Fruit fly (Drosophila melanogaster) whole organism, embryonic: ENCODE measurements around the gene CG44158.

Experiments used
- CG10209 ChIP-seq: fragments of 200-800 bp; sonication (Bioruptor generic); optimal IDR thresholded peaks from 3 replicates; lab custom pipeline; 2017; ENCODE audit warnings: missing biosample characterization, mild to moderate bottlenecking, missing genetic modification characterization, missing genetic modification reagents
- CG10431 ChIP-seq: fragments of 200-800 bp; sonication (Bioruptor generic); optimal IDR thresholded peaks from 3 replicates; lab custom pipeline; 2018; ENCODE audit warnings: missing biosample characterization, mild to moderate bottlenecking, missing genetic modification characterization
- CG10979 ChIP-seq: fragments of 200-800 bp; sonication (Bioruptor generic); optimal IDR thresholded peaks from 2 replicates; lab custom pipeline; 2018; ENCODE audit warnings: missing biosample characterization, mild to moderate bottlenecking, missing genetic modification characterization, moderate library complexity
- CG11504 ChIP-seq: fragments of 200-800 bp; sonication (Bioruptor generic); optimal IDR thresholded peaks from 3 replicates; lab custom pipeline; 2019; ENCODE audit warnings: missing biosample characterization, mild to moderate bottlenecking, missing genetic modification characterization, moderate library complexity
- CG1233 ChIP-seq: fragments of 200-800 bp; sonication (Bioruptor generic); optimal IDR thresholded peaks from 4 replicates; lab custom pipeline; 2018; ENCODE audit warnings: missing biosample characterization, mild to moderate bottlenecking, missing genetic modification characterization
- CG13296 ChIP-seq: fragments of 200-800 bp; sonication (Bioruptor generic); optimal IDR thresholded peaks from 3 replicates; lab custom pipeline; 2018; ENCODE audit warnings: missing biosample characterization, mild to moderate bottlenecking, missing genetic modification characterization
- CG13424 ChIP-seq: fragments of 200-800 bp; sonication (Bioruptor generic); optimal IDR thresholded peaks from 2 replicates; lab custom pipeline; 2019; ENCODE audit warnings: missing biosample characterization, mild to moderate bottlenecking, missing genetic modification characterization, moderate library complexity
- CG14050 ChIP-seq: fragments of 200-800 bp; sonication (Bioruptor generic); IDR thresholded peaks from 3 replicates; pipeline ENCODE4 v1.3.6; 2022; ENCODE audit warnings: missing biosample characterization, missing genetic modification characterization
- CG14441 ChIP-seq: fragments of 200-800 bp; sonication (Bioruptor generic); IDR thresholded peaks from 2 replicates; pipeline ENCODE4 v1.3.6; 2022; ENCODE audit warnings: missing biosample characterization, missing genetic modification characterization
- CG14710 ChIP-seq: fragments of 200-800 bp; sonication (Bioruptor generic); optimal IDR thresholded peaks from 3 replicates; lab custom pipeline; 2019; ENCODE audit warnings: missing biosample characterization, mild to moderate bottlenecking, missing genetic modification characterization, moderate library complexity
- CG17186 ChIP-seq: fragments of 200-800 bp; sonication (Bioruptor generic); optimal IDR thresholded peaks from 3 replicates; lab custom pipeline; 2017; ENCODE audit warnings: missing biosample characterization, missing genetic modification reagents, missing genetic modification characterization
- CG18599 ChIP-seq: fragments of 200-800 bp; sonication (Bioruptor generic); optimal IDR thresholded peaks from 3 replicates; lab custom pipeline; 2017; ENCODE audit warnings: missing biosample characterization, missing genetic modification characterization, mild to moderate bottlenecking, moderate library complexity, missing genetic modification reagents
- CG2678 ChIP-seq: fragments of 200-800 bp; sonication (Bioruptor generic); optimal IDR thresholded peaks from 3 replicates; lab custom pipeline; 2019; ENCODE audit warnings: missing biosample characterization, mild to moderate bottlenecking, missing genetic modification characterization, moderate library complexity
- CG30431 ChIP-seq: fragments of 200-800 bp; sonication (Bioruptor generic); optimal IDR thresholded peaks from 2 replicates; lab custom pipeline; 2017; ENCODE audit warnings: missing biosample characterization, missing genetic modification characterization
- CG5180 ChIP-seq: fragments of 200-800 bp; sonication (Bioruptor generic); optimal IDR thresholded peaks from 3 replicates; lab custom pipeline; 2017; ENCODE audit warnings: missing biosample characterization, missing genetic modification characterization, mild to moderate bottlenecking, moderate library complexity, missing genetic modification reagents
- CG6175 ChIP-seq: fragments of 200-800 bp; sonication (Bioruptor generic); IDR thresholded peaks from 3 replicates; pipeline ENCODE4 v1.3.6; 2022; ENCODE audit warnings: missing biosample characterization, missing genetic modification characterization
- CG6689 ChIP-seq: fragments of 200-800 bp; sonication (Bioruptor generic); IDR thresholded peaks from 2 replicates; pipeline ENCODE4 v1.3.6; 2022; ENCODE audit warnings: missing biosample characterization, missing genetic modification characterization
- CG7556 ChIP-seq: fragments of 200-800 bp; sonication (Bioruptor generic); optimal IDR thresholded peaks from 2 replicates; lab custom pipeline; 2017; ENCODE audit warnings: missing biosample characterization, mild to moderate bottlenecking, missing genetic modification characterization
- CG8478 ChIP-seq: fragments of >200 bp; optimal IDR thresholded peaks from 2 replicates; lab custom pipeline; 2018
- CG9932 ChIP-seq: fragments of 200-800 bp; sonication (Bioruptor generic); IDR thresholded peaks from 2 replicates; pipeline ENCODE4 v1.3.6; 2022; ENCODE audit warnings: missing biosample characterization, missing genetic modification characterization
- D19B ChIP-seq: fragments of 200-800 bp; sonication (Bioruptor generic); optimal IDR thresholded peaks from 2 replicates; lab custom pipeline; 2017; ENCODE audit warnings: missing biosample characterization, mild to moderate bottlenecking, missing genetic modification characterization
- Doc3 ChIP-seq: fragments of 200-800 bp; sonication (Bioruptor generic); IDR thresholded peaks from 3 replicates; pipeline ENCODE4 v1.3.6; 2022; ENCODE audit warnings: missing biosample characterization, missing genetic modification characterization; ENCODE audit not compliant: partially characterized antibody
- E2f2 ChIP-seq: fragments of 200-800 bp; sonication (Bioruptor generic); IDR thresholded peaks from 2 replicates; pipeline ENCODE4 v1.3.6; 2022; ENCODE audit warnings: missing biosample characterization, missing genetic modification characterization
- HLH54F ChIP-seq: fragments of 200-800 bp; sonication (Bioruptor generic); optimal IDR thresholded peaks from 3 replicates; lab custom pipeline; 2016; ENCODE audit warnings: missing biosample characterization, missing genetic modification characterization
- Ravus ChIP-seq: fragments of 200-800 bp; sonication (Bioruptor generic); IDR thresholded peaks from 2 replicates; pipeline ENCODE4 v1.3.6; 2022; ENCODE audit warnings: missing biosample characterization, missing genetic modification characterization
- Rfx ChIP-seq: fragments of 200-800 bp; sonication (Bioruptor generic); IDR thresholded peaks from 2 replicates; pipeline ENCODE4 v1.3.6; 2022; ENCODE audit warnings: missing biosample characterization, missing genetic modification characterization
- Scr ChIP-seq: fragments of 200-800 bp; sonication (Bioruptor generic); IDR thresholded peaks from 2 replicates; pipeline ENCODE4 v1.3.6; 2022; ENCODE audit warnings: missing biosample characterization, missing genetic modification characterization; ENCODE audit not compliant: partially characterized antibody
- Taf1 ChIP-seq: fragments of 200-800 bp; sonication (Bioruptor generic); IDR thresholded peaks from 2 replicates; pipeline ENCODE4 v1.3.6; 2022; ENCODE audit warnings: missing biosample characterization, missing genetic modification characterization
- Xrp1 ChIP-seq: fragments of 200-800 bp; sonication (Bioruptor generic); IDR thresholded peaks from 2 replicates; pipeline ENCODE4 v1.3.6; 2022; ENCODE audit warnings: missing biosample characterization, missing genetic modification characterization
- cas ChIP-seq: fragments of 200-800 bp; sonication (Bioruptor generic); IDR thresholded peaks from 2 replicates; pipeline ENCODE4 v1.3.6; 2022; ENCODE audit warnings: missing biosample characterization, missing genetic modification characterization
- cwo ChIP-seq: fragments of 200-800 bp; sonication (Bioruptor generic); optimal IDR thresholded peaks from 3 replicates; lab custom pipeline; 2017; ENCODE audit warnings: missing biosample characterization, missing genetic modification characterization, mild to moderate bottlenecking, moderate library complexity, missing genetic modification reagents
- fd102C ChIP-seq: fragments of 200-800 bp; sonication (Bioruptor generic); optimal IDR thresholded peaks from 2 replicates; lab custom pipeline; 2018; ENCODE audit warnings: missing biosample characterization, mild to moderate bottlenecking, missing genetic modification characterization, moderate library complexity
- ftz-f1 ChIP-seq: fragments of 200-800 bp; sonication (Bioruptor generic); optimal IDR thresholded peaks from 2 replicates; lab custom pipeline; 2016; ENCODE audit warnings: missing biosample characterization, missing genetic modification characterization
- gfzf ChIP-seq: fragments of 200-800 bp; sonication (Bioruptor generic); optimal IDR thresholded peaks from 2 replicates; lab custom pipeline; 2016; ENCODE audit warnings: missing biosample characterization, mild to moderate bottlenecking, missing genetic modification characterization, moderate library complexity
- grau ChIP-seq: fragments of 200-800 bp; optimal IDR thresholded peaks from 3 replicates; lab custom pipeline; 2019; ENCODE audit warnings: missing biosample characterization, mild to moderate bottlenecking, missing genetic modification characterization, moderate library complexity
- her ChIP-seq: fragments of 200-800 bp; sonication (Bioruptor generic); optimal IDR thresholded peaks from 2 replicates; lab custom pipeline; 2016; ENCODE audit warnings: missing biosample characterization, missing genetic modification characterization
- lmd ChIP-seq: fragments of 200-800 bp; sonication (Bioruptor generic); IDR thresholded peaks from 2 replicates; pipeline ENCODE4 v1.3.6; 2022; ENCODE audit warnings: missing biosample characterization, missing genetic modification characterization
- mam ChIP-seq: fragments of 200-800 bp; sonication (Bioruptor generic); optimal IDR thresholded peaks from 3 replicates; lab custom pipeline; 2016; ENCODE audit warnings: missing biosample characterization, missing genetic modification characterization
- onecut ChIP-seq: fragments of 200-800 bp; sonication (Bioruptor generic); IDR thresholded peaks from 2 replicates; pipeline ENCODE4 v1.3.6; 2022; ENCODE audit warnings: missing biosample characterization, missing genetic modification characterization
- pan ChIP-seq, 4 experiments: fragments of >200 bp in 3 of 4; fragments of 200-800 bp in 1 of 4; sonication (Bioruptor generic) in 1 of 4; optimal IDR thresholded peaks in 3 of 4; IDR thresholded peaks in 1 of 4; 2 replicates each; pipeline versions ENCODE4 v1.3.6 to Lab custom; 2017 to 2022; ENCODE audit warnings: missing biosample characterization in 2 of 4, missing genetic modification characterization in 2 of 4, mixed read lengths in 1 of 4
- pho ChIP-seq: fragments of 200-800 bp; sonication (Bioruptor generic); optimal IDR thresholded peaks from 2 replicates; lab custom pipeline; 2016; ENCODE audit warnings: missing biosample characterization, missing genetic modification characterization
- psq ChIP-seq: fragments of 200-800 bp; sonication (Bioruptor generic); optimal IDR thresholded peaks from 2 replicates; lab custom pipeline; 2017; ENCODE audit warnings: missing biosample characterization, missing genetic modification characterization
- pzg ChIP-seq: fragments of 200-800 bp; sonication (Bioruptor generic); optimal IDR thresholded peaks from 3 replicates; lab custom pipeline; 2018; ENCODE audit warnings: missing biosample characterization, mild to moderate bottlenecking, missing genetic modification characterization, moderate library complexity
- row ChIP-seq: fragments of 200-800 bp; sonication (Bioruptor generic); IDR thresholded peaks from 3 replicates; pipeline ENCODE4 v1.3.6; 2022; ENCODE audit warnings: missing biosample characterization, missing genetic modification characterization
- slbo ChIP-seq: fragments of 200-800 bp; sonication (Bioruptor generic); IDR thresholded peaks from 2 replicates; pipeline ENCODE4 v1.3.6; 2022; ENCODE audit warnings: missing biosample characterization, missing genetic modification characterization
- sna ChIP-seq: fragments of 200-800 bp; sonication (Bioruptor generic); IDR thresholded peaks from 2 replicates; pipeline ENCODE4 v1.3.6; 2022; ENCODE audit warnings: missing biosample characterization, missing genetic modification characterization; ENCODE audit not compliant: partially characterized antibody
- ssp ChIP-seq: fragments of 200-800 bp; sonication (Bioruptor generic); IDR thresholded peaks from 2 replicates; pipeline ENCODE4 v1.3.6; 2022; ENCODE audit warnings: missing biosample characterization, missing genetic modification characterization

CG44158 gene

dm6 chr3R:18167416-18168237 is 41.0 kb upstream of the CG44158 start, which contains the start of gene wrd (continued):
- TF ChIP-seq CG10979 (tag; lab: Kevin White, UChicago): no peak
- TF ChIP-seq cas: no peak
- no peak for TF ChIP-seq CG10431
- no peak for TF ChIP-seq psq
- TF ChIP-seq CG5180 (GFP tag; lab: Kevin White, UChicago): no peak
- TF ChIP-seq CG8478 (lab: Kevin White, UChicago): no peak
- no peak for TF ChIP-seq Ravus
- TF ChIP-seq ssp (GFP tag; lab: Robert Waterston, UW): no peak
- no peak for TF ChIP-seq sna (GFP tag; lab: Robert Waterston, UW)

- TF ChIP-seq Scr (GFP tag; lab: Robert Waterston, UW) (peak; percentile 22; the same call in 1 of the 2 replicates), E2f2 (GFP tag; lab: Robert Waterston, UW) (peak; percentile 44; the same call in 1 of the 2 replicates), CG18599 (GFP tag; lab: Kevin White, UChicago) (peak; percentile 65), CG14710 (tag; lab: Kevin White, UChicago) (peak; percentile 3), D19B (GFP tag; lab: Kevin White, UChicago) (peak; percentile 27), CG30431 (GFP tag; lab: Kevin White, UChicago) (no peak), CG9932 (GFP tag; lab: Robert Waterston, UW) (peak; percentile 70), cwo (GFP tag; lab: Kevin White, UChicago) (peak; percentile 7), row (GFP tag; lab: Robert Waterston, UW) (peak; percentile 63), pan (optimal IDR thresholded peaks at IDR 0.05; lab: Kevin White, UChicago) (no peak), pan (GFP tag; optimal IDR thresholded peaks at IDR 0.05 in 1 of 2, IDR thresholded peaks at IDR 0.05 in 1 of 2) (peak in 1 of 2 experiments; percentile 27), CG13296 (GFP tag; lab: Kevin White, UChicago) (peak; percentile 31), gfzf (peak; percentile 1), CG10209 (GFP tag; lab: Kevin White, UChicago) (peak; percentile 4), onecut (GFP tag; lab: Robert Waterston, UW) (peak; percentile 36; the same call in 1 of the 2 replicates), CG6689 (GFP tag; lab: Robert Waterston, UW) (0 out of 2 replicates have a peak, but pooled peaks have one; percentile 11), fd102C (GFP tag; lab: Kevin White, UChicago) (no peak), CG6175 (GFP tag; lab: Robert Waterston, UW) (0 out of 3 replicates have a peak, but pooled peaks have one; percentile 25), pho (GFP tag; lab: Kevin White, UChicago) (peak; percentile 1), CG17186 (GFP tag; lab: Kevin White, UChicago) (no peak), CG1233 (GFP tag; lab: Kevin White, UChicago) (no peak), CG13424 (tag; lab: Kevin White, UChicago) (peak; percentile 51), CG11504 (tag; lab: Kevin White, UChicago) (peak; percentile 97), cas (no peak), Doc3 (GFP tag; lab: Robert Waterston, UW) (peak; percentile 49; the same call in 1 of the 3 replicates), ftz-f1 (GFP tag; lab: Kevin White, UChicago) (peak; percentile 15), grau (tag; lab: Kevin White, UChicago) (no peak), lmd (peak; percentile 16; the same call in 1 of the 2 replicates), Rfx (GFP tag; lab: Robert Waterston, UW) (peak; percentile 74), HLH54F (peak; percentile 3), Xrp1 (GFP tag; lab: Robert Waterston, UW) (peak; percentile 34; the same call in 1 of the 2 replicates), CG14441 (GFP tag; lab: Robert Waterston, UW) (peak; percentile 37; the same call in 1 of the 2 replicates), CG14050 (GFP tag; lab: Robert Waterston, UW) (no peak), slbo (GFP tag; lab: Robert Waterston, UW) (peak; percentile 56; the same call in 1 of the 2 replicates), pzg (GFP tag; lab: Kevin White, UChicago) (peak; percentile 28), CG2678 (tag; lab: Kevin White, UChicago) (peak; percentile 56), her (GFP tag; lab: Kevin White, UChicago) (peak; percentile 34), CG7556 (GFP tag; lab: Kevin White, UChicago) (no peak), Taf1 (GFP tag; lab: Robert Waterston, UW) (0 out of 2 replicates have a peak, but pooled peaks have one; percentile 7), mam (GFP tag; lab: Kevin White, UChicago) (peak; percentile 21)
These were observed 40.2 kb upstream of the CG44158 start for dm6 chr3R:18168398-18168797.
